Worm (Caenorhabditis elegans) whole organism, L1 larva: Measurements from ENCODE around the gene K09C6.3.

ENCODE experiments used
- aly-2 ChIP-seq: fragments of 150-350 bp; optimal IDR thresholded peaks from 2 replicates; lab custom pipeline; 2014; ENCODE audit warnings: missing biosample characterization, missing genetic modification characterization
- ceh-8 ChIP-seq: fragments of 200-800 bp; sonication (Bioruptor generic); optimal IDR thresholded peaks from 2 replicates; lab custom pipeline; 2018; ENCODE audit warnings: mild to moderate bottlenecking, missing genetic modification characterization, moderate library complexity, missing compliant biosample characterization
- ceh-82 ChIP-seq, 3 experiments: fragments of 150-350 bp in 1 of 3; sonication (generic microtip) in 2 of 3; optimal IDR thresholded peaks; 2 replicates each; lab custom pipeline; 2014 to 2017; ENCODE audit warnings: missing biosample characterization in 3 of 3, missing genetic modification characterization in 3 of 3
- elt-2 ChIP-seq: sonication (generic microtip); optimal IDR thresholded peaks from 2 replicates; lab custom pipeline; 2016; ENCODE audit warnings: missing genetic modification characterization, mild to moderate bottlenecking, inconsistent platforms, missing compliant biosample characterization, missing genetic modification reagents
- lin-15B ChIP-seq: fragments of 150-350 bp; sonication (generic microtip); optimal IDR thresholded peaks from 3 replicates; lab custom pipeline; 2014; ENCODE audit warnings: missing biosample characterization, missing genetic modification characterization
- lin-39 ChIP-seq: fragments of 150-350 bp; optimal IDR thresholded peaks from 2 replicates; lab custom pipeline; 2014; ENCODE audit warnings: missing biosample characterization, missing genetic modification reagents, missing genetic modification characterization
- lsy-2 ChIP-seq, 2 experiments: fragments of 150-350 bp; optimal IDR thresholded peaks; 2 replicates each; lab custom pipeline; 2014; ENCODE audit warnings: missing biosample characterization in 2 of 2, missing genetic modification characterization in 2 of 2
- mdl-1 ChIP-seq, 2 experiments: fragments of 150-350 bp; optimal IDR thresholded peaks; 2 replicates each; lab custom pipeline; 2014 to 2017; ENCODE audit warnings: missing biosample characterization in 2 of 2, missing genetic modification characterization in 2 of 2, inconsistent platforms in 1 of 2
- nhr-11 ChIP-seq: fragments of 150-350 bp; optimal IDR thresholded peaks from 2 replicates; lab custom pipeline; 2014; ENCODE audit warnings: missing biosample characterization, missing genetic modification characterization
- nhr-77 ChIP-seq: fragments of 150-350 bp; optimal IDR thresholded peaks from 2 replicates; lab custom pipeline; 2014; ENCODE audit warnings: missing biosample characterization, missing genetic modification characterization
- pax-3 ChIP-seq: fragments of 200-800 bp; sonication (Bioruptor generic); optimal IDR thresholded peaks from 2 replicates; lab custom pipeline; 2018; ENCODE audit warnings: mild to moderate bottlenecking, missing genetic modification characterization, moderate library complexity, missing compliant biosample characterization
- sup-37 ChIP-seq: fragments of 200-800 bp; sonication (Bioruptor generic); optimal IDR thresholded peaks from 2 replicates; lab custom pipeline; 2018; ENCODE audit warnings: mild to moderate bottlenecking, missing genetic modification characterization, missing compliant biosample characterization
- unc-86 ChIP-seq: sonication (generic microtip); optimal IDR thresholded peaks from 2 replicates; lab custom pipeline; 2016; ENCODE audit warnings: missing genetic modification characterization, missing compliant biosample characterization

- no peak for TF ChIP-seq sup-37
- no peak for TF ChIP-seq lin-39 (tag; lab: Kevin White, UChicago)
- no peak for TF ChIP-seq aly-2 (tag; lab: Kevin White, UChicago)
- TF ChIP-seq nhr-11 = no peak
- no peak for TF ChIP-seq pax-3 (tag; lab: Kevin White, UChicago)
- no peak for TF ChIP-seq ceh-8 (GFP tag; lab: Kevin White, UChicago)
- TF ChIP-seq lin-15B (tag; lab: Kevin White, UChicago) = no peak
- TF ChIP-seq mdl-1 (tag; optimal IDR thresholded peaks at IDR 0.05; lab: Kevin White, UChicago) = no peak
- no peak for TF ChIP-seq nhr-77
- TF ChIP-seq lsy-2 (tag; optimal IDR thresholded peaks at IDR 0.05; lab: Kevin White, UChicago) = no peak
- TF ChIP-seq ceh-82 (tag; optimal IDR thresholded peaks at IDR 0.05; lab: Kevin White, UChicago) = no peak
- TF ChIP-seq unc-86 = no peak
- TF ChIP-seq elt-2 = no peak
These were observed 46.8 kb downstream of the K09C6.3 start, which contains the start of gene nas-32 for ce11 chrV:899087-899486.
